Worm (Caenorhabditis elegans) whole organism, young adult: ENCODE measurements around the gene F56A11.4.

Source experiments
- K12H6.12 ChIP-seq: fragments of 200-800 bp; sonication (Bioruptor generic); optimal IDR thresholded peaks from 2 replicates; lab custom pipeline; 2018; ENCODE audit warnings: mild to moderate bottlenecking, missing genetic modification characterization, missing compliant biosample characterization
- ama-1 ChIP-seq, 3 experiments: fragments of 150-350 bp in 1 of 3; sonication (generic microtip) in 2 of 3; optimal IDR thresholded peaks; 2 replicates each; lab custom pipeline; 2014 to 2018; ENCODE audit warnings: missing biosample characterization in 2 of 3, missing genetic modification characterization in 2 of 3, missing genetic modification reagents in 2 of 3
- cebp-2 ChIP-seq: fragments of 200-800 bp; sonication (Bioruptor generic); IDR thresholded peaks from 2 replicates; pipeline ENCODE4 v1.3.6; 2022; ENCODE audit warnings: missing genetic modification characterization, missing compliant biosample characterization
- dpl-1 ChIP-seq: fragments of 150-350 bp; optimal IDR thresholded peaks from 2 replicates; lab custom pipeline; 2014; ENCODE audit warnings: missing biosample characterization, missing genetic modification reagents, missing genetic modification characterization
- hmg-20 ChIP-seq: fragments of 200-800 bp; sonication (Bioruptor generic); IDR thresholded peaks from 2 replicates; pipeline ENCODE4 v1.3.6; 2022; ENCODE audit warnings: missing genetic modification reagents, missing genetic modification characterization, missing compliant biosample characterization
- madf-3 ChIP-seq: fragments of 200-800 bp; sonication (Bioruptor generic); IDR thresholded peaks from 2 replicates; pipeline ENCODE4 v1.3.6; 2022; ENCODE audit warnings: missing genetic modification reagents, missing genetic modification characterization, missing compliant biosample characterization
- nfya-1 ChIP-seq: sonication (generic microtip); optimal IDR thresholded peaks from 2 replicates; lab custom pipeline; 2017; ENCODE audit warnings: antibody characterized with exemption, missing compliant biosample characterization, missing genetic modification characterization, borderline replicate concordance; ENCODE audit not compliant: insufficient read depth
- rec-8 ChIP-seq, 2 experiments: sonication (generic microtip); optimal IDR thresholded peaks; 2 replicates each; lab custom pipeline; 2016; ENCODE audit warnings: mild to moderate bottlenecking in 2 of 2, missing genetic modification characterization in 2 of 2, missing genetic modification reagents in 2 of 2, missing genotype in 2 of 2, missing biosample characterization in 1 of 2, missing compliant biosample characterization in 1 of 2, moderate library complexity in 1 of 2
- sea-2 ChIP-seq: fragments of 200-800 bp; sonication (Bioruptor generic); IDR thresholded peaks from 2 replicates; pipeline ENCODE4 v1.3.6; 2022; ENCODE audit warnings: missing genetic modification characterization, missing compliant biosample characterization
- snpc-4 ChIP-seq, 5 experiments: fragments of 150-350 bp in 1 of 5; sonication (generic microtip) in 4 of 5; optimal IDR thresholded peaks; 2 replicates each; lab custom pipeline; 2014 to 2018; ENCODE audit warnings: missing genetic modification characterization in 5 of 5, missing biosample characterization in 3 of 5, antibody characterized with exemption in 2 of 5, mild to moderate bottlenecking in 2 of 5, missing compliant biosample characterization in 2 of 5, missing genotype in 2 of 5, moderate library complexity in 2 of 5, missing genetic modification reagents in 1 of 5
- unc-62 ChIP-seq: fragments of 150-350 bp; optimal IDR thresholded peaks from 2 replicates; lab custom pipeline; 2014; ENCODE audit warnings: missing biosample characterization, missing genetic modification reagents, missing genetic modification characterization

DNA sequence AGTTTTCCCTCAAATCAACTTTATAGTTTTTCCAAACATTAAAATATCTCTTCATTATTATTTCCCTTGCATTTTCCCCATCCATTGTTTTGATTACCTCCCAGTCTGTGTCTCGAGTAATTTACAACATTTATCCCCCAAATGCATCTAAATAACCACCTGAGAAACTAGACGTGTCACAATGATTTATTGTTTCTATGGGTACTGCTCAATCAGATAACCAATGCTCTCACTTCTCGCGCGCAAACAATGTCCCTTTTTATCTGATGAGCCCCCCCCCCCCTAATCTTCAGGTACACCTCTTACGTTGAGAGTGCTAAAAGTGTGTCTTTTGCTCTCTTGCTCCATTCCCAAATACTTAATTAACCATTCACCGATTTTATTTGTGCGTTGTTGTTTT lies 5.9 kb downstream of the F56A11.4 start:
- TF ChIP-seq ama-1 (optimal IDR thresholded peaks at IDR 0.05; lab: Kevin White, UChicago) (no peak), ama-1 (GFP tag; optimal IDR thresholded peaks at IDR 0.05; lab: Kevin White, UChicago) (no peak), unc-62 (GFP tag; lab: Kevin White, UChicago) (no peak), dpl-1 (GFP tag; lab: Kevin White, UChicago) (no peak), cebp-2 (GFP tag; lab: Robert Waterston, UW) (no peak), rec-8 (tag; optimal IDR thresholded peaks at IDR 0.05; lab: Kevin White, UChicago) (no peak), nfya-1 (no peak), sea-2 (no peak), madf-3 (GFP tag; lab: Robert Waterston, UW) (no peak), K12H6.12 (tag; lab: Kevin White, UChicago) (no peak), snpc-4 (GFP tag; optimal IDR thresholded peaks at IDR 0.05; lab: Kevin White, UChicago) (no peak), snpc-4 (tag; optimal IDR thresholded peaks at IDR 0.05; lab: Kevin White, UChicago) (no peak), hmg-20 (no peak)
